Worm (Caenorhabditis elegans): ENCODE data around the gene Y39G8B.7.
A peak's percentile ranks its signal among the peaks of the same experiment; 100 is the strongest.

Y39G8B.7 gene

ce11 chrII:14002200-14002599 lies 7.4 kb upstream of the Y39G8B.7 start, which contains the start of gene F01D5.5:
TSS of gene F01D5.5 (minus strand) at chrII:14002300.
- TF ChIP-seq elt-2 (tag; optimal IDR thresholded peaks at IDR 0.05) (peak; percentile 34), zag-1 (tag; optimal IDR thresholded peaks at IDR 0.05) (no peak)

- peak; percentile 42 for TF ChIP-seq elt-2 (tag; optimal IDR thresholded peaks at IDR 0.05)
These were observed 5.2 kb upstream of the Y39G8B.7 start, which contains the start of gene F01D5.3 for ce11 chrII:14000044-14000443. TSS of gene F01D5.3 (minus strand) at chrII:14000144.

DNA sequence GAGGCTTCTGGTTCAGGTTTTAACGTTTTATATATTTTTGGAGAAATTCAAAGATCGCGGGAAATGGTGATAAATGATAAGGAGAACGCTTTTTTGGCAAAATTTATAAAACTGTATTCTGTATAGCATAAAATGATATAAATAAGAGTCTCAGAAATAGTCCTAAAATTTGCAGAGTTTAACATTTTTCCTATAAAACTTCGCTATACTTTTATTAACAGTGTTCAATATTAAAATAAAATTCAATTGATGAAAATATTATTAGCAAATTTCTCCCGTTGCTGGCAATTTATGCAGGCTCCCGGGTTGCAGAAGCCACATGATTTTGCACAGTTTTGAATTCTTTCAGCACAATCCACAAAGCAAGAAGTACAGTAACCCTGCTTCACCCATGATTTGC lies 4.1 kb upstream of the Y39G8B.7 start, which contains the start of gene F01D5.2:
Gene F01D5.2, minus strand, starts transcription at position 101 of the 400 bp plus-strand sequence.
- TF ChIP-seq ceh-28 (tag; optimal IDR thresholded peaks at IDR 0.05), result no peak

ce11 chrII:13997989-13998388 lies 3.2 kb upstream of the Y39G8B.7 start:
- TF ChIP-seq mml-1 (tag; optimal IDR thresholded peaks at IDR 0.05) (no peak), ama-1 (optimal IDR thresholded peaks at IDR 0.05) (no peak), unc-39 (tag; optimal IDR thresholded peaks at IDR 0.05) (no peak), pqm-1 (tag; optimal IDR thresholded peaks at IDR 0.05) (peak; percentile 35)

DNA sequence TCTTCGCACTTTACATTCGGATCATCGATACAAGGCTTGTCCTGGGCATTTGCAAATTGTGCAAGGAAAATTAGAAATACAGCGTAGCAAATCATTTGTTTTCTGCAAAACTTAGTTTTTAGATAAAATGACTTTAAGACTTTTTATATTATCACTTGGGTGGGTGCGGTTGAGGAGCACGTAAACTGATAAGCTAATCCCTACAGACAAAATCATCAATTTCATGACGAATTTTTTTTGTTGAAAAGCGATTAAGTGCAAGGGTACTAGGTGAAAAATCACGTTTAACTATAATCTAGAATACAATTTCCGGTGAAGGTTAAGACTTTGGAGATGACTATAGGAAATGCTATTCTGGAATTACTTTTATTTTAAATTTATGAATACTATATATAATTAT lies 2.6 kb upstream of the Y39G8B.7 start, which contains the start of gene F01D5.1:
Gene F01D5.1, minus strand, starts transcription at position 105 of the 400 bp plus-strand sequence.
- TF ChIP-seq ceh-82 (tag; optimal IDR thresholded peaks at IDR 0.05) (no peak), pqm-1 (tag; optimal IDR thresholded peaks at IDR 0.05) (peak; percentile 64), elt-2 (tag; optimal IDR thresholded peaks at IDR 0.05) (peak; percentile 75)

ce11 chrII:13991741-13992140 lies 3.1 kb downstream of the Y39G8B.7 start, which contains the start of gene Y39G8B.5:
TSS of gene Y39G8B.5 (minus strand) at chrII:13991841.
- TF ChIP-seq ztf-11 (tag; optimal IDR thresholded peaks at IDR 0.05) (no peak), nhr-237 (tag; optimal IDR thresholded peaks at IDR 0.05) (no peak), nfya-1 (tag; optimal IDR thresholded peaks at IDR 0.05; ENCODE audit: insufficient read depth) (no peak), jun-1 (tag; optimal IDR thresholded peaks at IDR 0.05) (no peak), nhr-77 (tag; optimal IDR thresholded peaks at IDR 0.05) (no peak)

- no peak for TF ChIP-seq fos-1 (tag; optimal IDR thresholded peaks at IDR 0.05)
- TF ChIP-seq unc-62 (GFP tag; optimal IDR thresholded peaks at IDR 0.05), result no peak
- TF ChIP-seq ama-1 (optimal IDR thresholded peaks at IDR 0.05), result no peak
- no peak for TF ChIP-seq ceh-16 (tag; optimal IDR thresholded peaks at IDR 0.05)
- TF ChIP-seq snpc-4 (tag; optimal IDR thresholded peaks at IDR 0.05), result no peak
- no peak for TF ChIP-seq fkh-2 (tag; optimal IDR thresholded peaks at IDR 0.05)
- no peak for TF ChIP-seq mdl-1 (tag; optimal IDR thresholded peaks at IDR 0.05)
These were observed 10.3 kb downstream of the Y39G8B.7 start, which contains the start of gene sre-47 for ce11 chrII:13984551-13984950. TSS of gene sre-47 (minus strand) at chrII:13984651.

DNA sequence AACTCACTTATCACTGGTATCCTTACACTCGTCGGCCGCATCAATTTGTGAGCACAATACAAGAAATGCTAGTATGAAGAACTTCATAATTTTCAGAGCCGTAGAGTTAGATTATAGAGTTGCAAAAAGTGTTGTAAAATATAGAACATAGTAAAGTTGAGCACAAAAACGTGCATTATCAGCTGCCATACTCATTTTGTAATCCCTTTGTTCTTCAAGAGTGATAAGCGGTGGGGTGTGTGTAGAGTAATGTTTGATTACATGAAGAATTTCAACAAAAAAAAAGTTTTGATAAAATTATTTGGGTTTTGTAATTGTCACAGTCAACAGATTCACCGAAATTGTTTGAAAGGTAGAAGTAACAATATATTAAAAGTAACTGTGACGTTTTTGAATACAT lies 11.9 kb downstream of the Y39G8B.7 start, which contains the start of the genes Y39G8B.13 and Y39G8B.10:
Gene Y39G8B.13, minus strand, starts transcription at position 125 of the 400 bp plus-strand sequence.
Gene Y39G8B.10, minus strand, starts transcription at position 193 of the 400 bp plus-strand sequence.
- TF ChIP-seq elt-3 (tag; optimal IDR thresholded peaks at IDR 0.05) (no peak), fkh-10 (GFP tag; optimal IDR thresholded peaks at IDR 0.05) (no peak), ztf-4 (tag; optimal IDR thresholded peaks at IDR 0.05) (no peak), pqm-1 (tag; optimal IDR thresholded peaks at IDR 0.05) (peak; percentile 78), lsy-12 (tag; optimal IDR thresholded peaks at IDR 0.05) (no peak), pha-4 (tag; optimal IDR thresholded peaks at IDR 0.05) (no peak), nhr-77 (tag; optimal IDR thresholded peaks at IDR 0.05) (no peak), daf-12 (tag; optimal IDR thresholded peaks at IDR 0.05) (no peak), elt-2 (tag; optimal IDR thresholded peaks at IDR 0.05) (peak; percentile 86), nhr-43 (tag; optimal IDR thresholded peaks at IDR 0.05; ENCODE audit: poor library complexity, severe bottlenecking) (no peak), zag-1 (tag; optimal IDR thresholded peaks at IDR 0.05) (no peak)

Data from whole organism, L3 larva.